Worm (Caenorhabditis elegans): ENCODE results near the gene Y66D12A.8.

Gene Y66D12A.8

DNA sequence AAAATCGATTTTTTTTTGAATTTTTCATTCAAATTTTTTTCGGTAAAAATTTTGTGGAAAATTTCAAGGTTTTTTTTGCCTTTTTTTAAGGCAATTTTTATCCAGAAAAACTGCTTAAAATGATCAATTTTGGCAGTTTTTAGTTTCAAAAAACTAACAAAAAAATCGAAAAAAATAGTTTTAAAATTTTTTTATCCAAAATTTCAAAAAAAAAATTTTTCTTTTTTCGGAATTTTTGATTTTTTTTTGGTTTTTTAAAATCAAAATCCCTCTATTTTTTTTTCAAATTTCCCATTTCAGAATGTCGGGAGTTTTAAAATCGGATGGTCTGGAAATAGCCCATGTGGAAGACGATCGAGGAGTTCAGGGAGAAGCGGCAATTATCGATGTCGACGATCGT, at the start of gene Y66D12A.8:
Gene Y66D12A.8, plus strand, starts transcription at position 301 of the 400 bp plus-strand sequence.
- no peak for TF ChIP-seq ztf-1 (GFP tag; conservative IDR thresholded peaks at IDR 0.05)
- no peak for TF ChIP-seq unc-55 (GFP tag; optimal IDR thresholded peaks at IDR 0.05)
- no peak for TF ChIP-seq nhr-23 (tag; optimal IDR thresholded peaks at IDR 0.05)
- no peak for TF ChIP-seq Y55F3AM.14 (GFP tag; optimal IDR thresholded peaks at IDR 0.05)
- no peak for TF ChIP-seq gmeb-1 (tag; optimal IDR thresholded peaks at IDR 0.05)
- no peak for TF ChIP-seq snpc-4 (tag; optimal IDR thresholded peaks at IDR 0.05)

DNA sequence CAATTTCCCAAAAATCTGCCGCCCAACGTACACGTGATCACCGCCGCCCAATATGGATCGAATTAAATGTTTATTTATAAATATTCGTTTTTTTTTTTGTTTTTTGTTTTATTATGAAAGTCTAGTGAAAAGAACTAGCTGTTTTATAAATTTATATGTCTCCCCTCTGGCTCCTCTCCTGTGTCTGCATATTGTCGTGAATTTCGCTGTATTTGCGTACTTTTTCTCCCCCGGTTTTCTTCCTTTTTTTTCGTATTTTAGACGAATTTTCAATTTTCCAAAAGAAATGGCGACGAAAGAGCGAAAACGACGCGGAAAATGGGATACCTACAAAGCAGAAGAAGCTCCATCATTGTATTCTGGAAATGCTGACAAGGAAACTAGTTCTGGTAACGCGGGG, 47.6 kb upstream of the Y66D12A.8 start, which contains the start of gene xpb-1:
Gene xpb-1, plus strand, starts transcription at position 262 of the 400 bp plus-strand sequence.
- TF ChIP-seq unc-55 (GFP tag; optimal IDR thresholded peaks at IDR 0.05) (peak; percentile 48), lin-13 (GFP tag; optimal IDR thresholded peaks at IDR 0.05) (no peak), elt-3 (tag; optimal IDR thresholded peaks at IDR 0.05) (no peak), elt-1 (tag; optimal IDR thresholded peaks at IDR 0.05) (no peak), ama-1 (optimal IDR thresholded peaks at IDR 0.05) (no peak), mbf-1 (tag; optimal IDR thresholded peaks at IDR 0.05) (no peak), nhr-12 (tag; optimal IDR thresholded peaks at IDR 0.05) (no peak), crh-2 (tag; optimal IDR thresholded peaks at IDR 0.05) (no peak), egl-27 (tag; optimal IDR thresholded peaks at IDR 0.05) (no peak), lsy-2 (tag; optimal IDR thresholded peaks at IDR 0.05) (peak in 1 of 2 experiments; percentile 42), ztf-1 (GFP tag; conservative IDR thresholded peaks at IDR 0.05) (no peak), lin-11 (tag; optimal IDR thresholded peaks at IDR 0.05) (no peak), sem-4 (tag; optimal IDR thresholded peaks at IDR 0.05) (no peak), peb-1 (tag; optimal IDR thresholded peaks at IDR 0.05) (no peak), nhr-6 (tag; optimal IDR thresholded peaks at IDR 0.05) (no peak), R02D3.7 (tag; optimal IDR thresholded peaks at IDR 0.05) (no peak), ZK546.5 (tag; optimal IDR thresholded peaks at IDR 0.05) (no peak), gmeb-1 (tag; optimal IDR thresholded peaks at IDR 0.05) (peak; percentile 54), zag-1 (tag; optimal IDR thresholded peaks at IDR 0.05) (no peak), nhr-21 (tag; optimal IDR thresholded peaks at IDR 0.05) (no peak), nhr-129 (tag; optimal IDR thresholded peaks at IDR 0.05) (no peak), C34F6.9 (tag; optimal IDR thresholded peaks at IDR 0.05) (peak; percentile 5), mab-5 (tag; optimal IDR thresholded peaks at IDR 0.05) (no peak), ztf-11 (tag; optimal IDR thresholded peaks at IDR 0.05) (no peak), skn-1 (tag; optimal IDR thresholded peaks at IDR 0.05) (no peak)

DNA sequence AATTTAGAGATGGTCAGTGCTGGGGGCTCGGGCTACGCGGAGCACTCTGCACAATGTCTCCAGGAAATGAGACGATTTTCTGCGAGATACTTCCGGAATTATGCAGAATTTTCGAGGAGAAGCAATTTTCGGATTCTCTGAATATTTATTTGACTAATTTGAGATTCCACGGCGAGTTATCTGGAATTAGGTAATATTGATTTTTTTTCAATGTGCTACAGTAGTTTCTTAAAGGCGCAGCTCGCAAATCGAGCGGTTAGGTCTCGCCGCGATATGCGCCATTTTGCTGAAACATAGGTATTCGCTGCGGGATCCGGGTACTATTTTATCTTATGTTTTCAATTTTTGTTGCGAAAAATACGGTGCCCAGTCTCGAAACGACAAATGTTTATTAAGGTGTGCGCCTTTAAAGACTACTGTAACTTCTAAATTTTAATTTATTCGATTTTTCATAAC, 39.4 kb upstream of the Y66D12A.8 start, which contains the start of gene nrps-1:
Gene nrps-1, plus strand, starts transcription at position 51 of the 456 bp plus-strand sequence.
- TF ChIP-seq nhr-23 (tag; optimal IDR thresholded peaks at IDR 0.05) (no peak), nhr-129 (tag; optimal IDR thresholded peaks at IDR 0.05) (no peak), ceh-82 (tag; optimal IDR thresholded peaks at IDR 0.05) (no peak), gmeb-1 (tag; optimal IDR thresholded peaks at IDR 0.05) (no peak), lin-13 (GFP tag; optimal IDR thresholded peaks at IDR 0.05) (no peak), R02D3.7 (tag; optimal IDR thresholded peaks at IDR 0.05) (no peak), C34F6.9 (tag; optimal IDR thresholded peaks at IDR 0.05) (no peak)

DNA sequence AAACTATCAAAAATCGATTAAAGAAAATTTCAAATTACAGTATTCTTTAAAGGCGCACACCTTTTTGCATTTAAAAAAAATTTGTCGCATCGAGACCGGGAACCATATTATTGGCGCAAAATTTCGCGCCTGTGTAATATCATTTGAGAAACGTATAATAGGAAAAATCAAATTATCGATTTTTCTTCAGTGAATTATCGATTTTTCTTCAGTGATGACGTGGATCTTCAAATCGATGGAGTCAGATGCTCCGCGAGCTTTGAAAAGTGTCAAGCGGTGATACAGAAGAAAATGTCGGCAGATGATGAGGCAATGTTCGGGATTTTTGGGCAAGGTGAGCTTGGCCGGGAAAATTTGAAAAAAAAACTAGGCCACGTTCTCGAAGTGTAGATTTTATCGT, 38.6 kb upstream of the Y66D12A.8 start:
- TF ChIP-seq elt-1 (tag; optimal IDR thresholded peaks at IDR 0.05) = no peak
- TF ChIP-seq sma-9 (GFP tag; optimal IDR thresholded peaks at IDR 0.05) = no peak
- TF ChIP-seq sma-9 (tag; optimal IDR thresholded peaks at IDR 0.05) = no peak
- no peak for TF ChIP-seq crh-2 (tag; optimal IDR thresholded peaks at IDR 0.05)
- TF ChIP-seq ztf-11 (tag; optimal IDR thresholded peaks at IDR 0.05) = no peak

DNA sequence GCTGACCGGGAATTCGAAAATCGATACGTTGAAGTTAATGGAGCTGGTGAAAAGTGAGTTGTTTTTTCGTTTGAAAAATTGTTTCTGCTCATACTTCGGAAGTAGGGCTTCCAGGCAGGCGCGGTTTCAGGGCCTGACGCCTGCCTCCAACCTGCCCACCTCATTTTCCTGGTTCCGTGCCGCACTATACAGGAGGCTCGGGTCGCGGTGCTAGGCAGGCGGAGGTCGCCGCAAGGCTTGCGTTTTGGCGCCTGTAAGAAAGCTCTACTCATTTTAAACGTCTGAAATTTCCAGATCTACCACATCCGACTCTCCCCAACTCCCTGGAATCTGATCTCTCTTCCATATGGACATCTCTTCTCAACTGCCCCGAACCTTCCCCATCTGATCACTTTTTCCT, 29.1 kb upstream of the Y66D12A.8 start:
- TF ChIP-seq unc-39 (tag; optimal IDR thresholded peaks at IDR 0.05) = no peak
- no peak for TF ChIP-seq unc-62 (GFP tag; optimal IDR thresholded peaks at IDR 0.05)
- no peak for TF ChIP-seq nhr-6 (tag; optimal IDR thresholded peaks at IDR 0.05)
- TF ChIP-seq ztf-11 (tag; optimal IDR thresholded peaks at IDR 0.05) = no peak
- TF ChIP-seq egl-27 (tag; optimal IDR thresholded peaks at IDR 0.05) = no peak
- no peak for TF ChIP-seq sem-4 (tag; optimal IDR thresholded peaks at IDR 0.05)
- no peak for TF ChIP-seq mab-5 (tag; optimal IDR thresholded peaks at IDR 0.05)
- no peak for TF ChIP-seq elt-3 (tag; optimal IDR thresholded peaks at IDR 0.05)
- no peak for TF ChIP-seq gmeb-1 (tag; optimal IDR thresholded peaks at IDR 0.05)

DNA sequence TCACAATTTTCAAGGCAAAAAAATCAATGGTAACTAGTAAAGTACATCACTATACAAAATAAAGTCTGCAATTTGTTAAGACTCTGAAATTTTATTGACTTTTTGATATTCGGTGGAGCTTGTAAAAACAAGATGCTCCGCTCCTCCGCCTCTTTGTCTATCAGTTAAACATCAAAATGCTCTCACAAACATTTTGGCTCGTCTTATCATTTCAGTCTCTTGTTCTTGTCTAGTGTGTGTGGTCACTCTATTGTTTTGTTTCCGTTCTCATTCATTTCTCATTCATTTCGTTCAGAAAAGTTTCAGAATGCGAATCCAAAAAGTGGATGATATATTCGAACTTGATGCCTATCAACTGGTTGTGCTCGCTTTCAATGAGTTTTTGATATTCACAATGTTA, 26.0 kb upstream of the Y66D12A.8 start, which contains the start of gene Y66D12A.13:
Gene Y66D12A.13, plus strand, starts transcription at position 301 of the 400 bp plus-strand sequence.
- TF ChIP-seq unc-39 (tag; optimal IDR thresholded peaks at IDR 0.05) = no peak
- TF ChIP-seq fos-1 (tag; optimal IDR thresholded peaks at IDR 0.05) = peak; percentile 3

All from whole organism, L2 larva.